Fruit fly (Drosophila melanogaster): ENCODE data around the gene CG4842.

DNA sequence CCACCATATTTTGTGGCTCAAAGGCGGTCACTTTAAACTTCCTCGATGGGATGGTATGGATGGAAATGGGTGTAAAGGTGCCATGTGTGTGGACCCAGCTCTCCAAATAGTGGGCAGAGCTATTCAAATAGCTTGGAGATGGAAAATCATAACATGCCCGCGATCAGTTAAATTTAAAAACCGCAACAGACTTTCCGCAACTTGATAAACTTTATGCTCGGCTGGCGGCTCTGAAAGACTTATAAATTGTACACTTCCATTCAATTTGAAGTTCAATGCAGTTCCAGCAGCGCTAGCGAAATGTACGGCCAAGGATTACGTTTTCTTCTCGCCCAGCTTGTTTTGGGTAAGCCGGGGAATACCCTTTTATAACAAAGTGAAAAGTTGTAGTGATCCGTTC is 22.2 kb upstream of the CG4842 start, which contains the start of gene CG33257:
- TF ChIP-seq Gug (GFP tag; IDR thresholded peaks at IDR 0.05), result no peak
- no peak for TF ChIP-seq Sox15 (GFP tag; optimal IDR thresholded peaks at IDR 0.05)
- no peak for TF ChIP-seq CG10669 (GFP tag; optimal IDR thresholded peaks at IDR 0.05)
- no peak for TF ChIP-seq Sox102F (GFP tag; optimal IDR thresholded peaks at IDR 0.05)
- no peak for TF ChIP-seq Eip93F (GFP tag; optimal IDR thresholded peaks at IDR 0.05)
- TF ChIP-seq Smox (GFP tag; optimal IDR thresholded peaks at IDR 0.05), result no peak
- TF ChIP-seq CG32006 (GFP tag; optimal IDR thresholded peaks at IDR 0.05), result no peak
- TF ChIP-seq CG6792 (GFP tag; optimal IDR thresholded peaks at IDR 0.05), result no peak
- TF ChIP-seq CG3919 (GFP tag; optimal IDR thresholded peaks at IDR 0.05), result no peak
- TF ChIP-seq fkh (GFP tag; optimal IDR thresholded peaks at IDR 0.05), result no peak
- no peak for TF ChIP-seq Hr39 (GFP tag; optimal IDR thresholded peaks at IDR 0.05)
- TF ChIP-seq CG11762 (GFP tag; optimal IDR thresholded peaks at IDR 0.05; ENCODE audit: insufficient read depth), result no peak
- TF ChIP-seq Eip75B (GFP tag; optimal IDR thresholded peaks at IDR 0.05), result no peak
